Worm (Caenorhabditis elegans) whole organism, late embryonic: ENCODE data around the gene srx-136.

Source experiments
- C38D4.7 ChIP-seq: fragments of 200-800 bp; sonication (Bioruptor generic); optimal IDR thresholded peaks from 2 replicates; lab custom pipeline; 2018; ENCODE audit warnings: mild to moderate bottlenecking, missing genetic modification characterization, moderate library complexity, missing compliant biosample characterization
- K02D7.2 ChIP-seq: sonication (generic microtip); optimal IDR thresholded peaks from 2 replicates; lab custom pipeline; 2017; ENCODE audit warnings: mild to moderate bottlenecking, missing genetic modification characterization, missing compliant biosample characterization
- K09A11.1 ChIP-seq: sonication (generic microtip); optimal IDR thresholded peaks from 2 replicates; lab custom pipeline; 2017; ENCODE audit warnings: antibody characterized with exemption, mild to moderate bottlenecking, missing genetic modification characterization, missing compliant biosample characterization; ENCODE audit not compliant: insufficient read depth
- ahr-1 ChIP-seq: sonication (generic microtip); optimal IDR thresholded peaks from 2 replicates; lab custom pipeline; 2016; ENCODE audit warnings: missing genetic modification characterization, missing compliant biosample characterization
- ama-1 ChIP-seq: fragments of 150-350 bp; optimal IDR thresholded peaks from 2 replicates; lab custom pipeline; 2014
- ceh-14 ChIP-seq: sonication (generic microtip); optimal IDR thresholded peaks from 2 replicates; lab custom pipeline; 2016; ENCODE audit warnings: missing genotype, missing genetic modification characterization, missing compliant biosample characterization
- ceh-18 ChIP-seq: sonication (generic microtip); optimal IDR thresholded peaks from 2 replicates; lab custom pipeline; 2016; ENCODE audit warnings: missing genetic modification characterization, missing compliant biosample characterization
- ceh-19 ChIP-seq: fragments of 200-800 bp; sonication (Bioruptor generic); optimal IDR thresholded peaks from 2 replicates; lab custom pipeline; 2018; ENCODE audit warnings: mild to moderate bottlenecking, missing genetic modification characterization, missing compliant biosample characterization
- ceh-22 ChIP-seq: sonication (generic microtip); optimal IDR thresholded peaks from 2 replicates; lab custom pipeline; 2017; ENCODE audit warnings: missing biosample characterization, missing genetic modification characterization
- ceh-31 ChIP-seq: sonication (generic microtip); optimal IDR thresholded peaks from 2 replicates; lab custom pipeline; 2016; ENCODE audit warnings: missing genetic modification characterization, missing compliant biosample characterization
- ceh-45 ChIP-seq: fragments of 200-800 bp; sonication (Bioruptor generic); IDR thresholded peaks from 2 replicates; pipeline ENCODE4 v1.3.6; 2022; ENCODE audit warnings: missing genetic modification reagents, missing genetic modification characterization, missing compliant biosample characterization
- ceh-48 ChIP-seq: sonication (generic microtip); optimal IDR thresholded peaks from 2 replicates; lab custom pipeline; 2016; ENCODE audit warnings: missing genetic modification characterization, inconsistent platforms, missing compliant biosample characterization
- ceh-6 ChIP-seq: fragments of 200-800 bp; sonication (Bioruptor generic); optimal IDR thresholded peaks from 2 replicates; lab custom pipeline; 2018; ENCODE audit warnings: mild to moderate bottlenecking, missing genetic modification characterization, missing compliant biosample characterization
- che-1 ChIP-seq: sonication (generic microtip); optimal IDR thresholded peaks from 2 replicates; lab custom pipeline; 2016; ENCODE audit warnings: mild to moderate bottlenecking, missing genetic modification characterization, missing compliant biosample characterization
- elt-2 ChIP-seq: sonication (generic microtip); optimal IDR thresholded peaks from 2 replicates; lab custom pipeline; 2016; ENCODE audit warnings: missing genetic modification reagents, missing genetic modification characterization, missing compliant biosample characterization
- ets-4 ChIP-seq: sonication (generic microtip); optimal IDR thresholded peaks from 2 replicates; lab custom pipeline; 2016; ENCODE audit warnings: missing genetic modification characterization, missing compliant biosample characterization
- gmeb-2 ChIP-seq: sonication (generic microtip); optimal IDR thresholded peaks from 2 replicates; lab custom pipeline; 2016; ENCODE audit warnings: missing genetic modification characterization, inconsistent platforms, missing compliant biosample characterization
- hlh-30 ChIP-seq: sonication (generic microtip); optimal IDR thresholded peaks from 2 replicates; lab custom pipeline; 2017; ENCODE audit warnings: antibody characterized with exemption, missing genetic modification characterization, missing compliant biosample characterization; ENCODE audit not compliant: insufficient read depth
- hlh-8 ChIP-seq: sonication (generic microtip); optimal IDR thresholded peaks from 2 replicates; lab custom pipeline; 2016; ENCODE audit warnings: missing genotype, missing genetic modification characterization, missing compliant biosample characterization
- lim-6 ChIP-seq: sonication (generic microtip); optimal IDR thresholded peaks from 2 replicates; lab custom pipeline; 2016; ENCODE audit warnings: missing genetic modification characterization, missing compliant biosample characterization
- lin-11 ChIP-seq: fragments of 200-800 bp; sonication (Bioruptor generic); optimal IDR thresholded peaks from 2 replicates; lab custom pipeline; 2018; ENCODE audit warnings: mild to moderate bottlenecking, missing genetic modification characterization, missing compliant biosample characterization
- mec-3 ChIP-seq: sonication (generic microtip); optimal IDR thresholded peaks from 2 replicates; lab custom pipeline; 2016; ENCODE audit warnings: borderline replicate concordance, missing genetic modification characterization, missing compliant biosample characterization
- nhr-232 ChIP-seq: sonication (generic microtip); optimal IDR thresholded peaks from 2 replicates; lab custom pipeline; 2016; ENCODE audit warnings: missing genetic modification characterization, missing compliant biosample characterization
- pat-9 ChIP-seq: fragments of 200-800 bp; sonication (Bioruptor generic); optimal IDR thresholded peaks from 2 replicates; lab custom pipeline; 2018; ENCODE audit warnings: mild to moderate bottlenecking, missing genetic modification characterization, moderate library complexity, missing compliant biosample characterization
- pax-1 ChIP-seq: fragments of 150-350 bp; optimal IDR thresholded peaks from 2 replicates; lab custom pipeline; 2014; ENCODE audit warnings: missing biosample characterization, missing genetic modification characterization
- pha-4 ChIP-seq: fragments of 150-350 bp; optimal IDR thresholded peaks from 2 replicates; lab custom pipeline; 2018; ENCODE audit warnings: missing biosample characterization, missing genetic modification reagents, missing genetic modification characterization
- pqm-1 ChIP-seq: sonication (generic microtip); optimal IDR thresholded peaks from 2 replicates; lab custom pipeline; 2016; ENCODE audit warnings: missing genetic modification characterization, missing compliant biosample characterization
- sdc-2 ChIP-seq: sonication (generic microtip); optimal IDR thresholded peaks from 2 replicates; lab custom pipeline; 2016; ENCODE audit warnings: missing genotype, missing genetic modification characterization, missing compliant biosample characterization
- sox-4 ChIP-seq: sonication (generic microtip); optimal IDR thresholded peaks from 2 replicates; lab custom pipeline; 2017; ENCODE audit warnings: mild to moderate bottlenecking, missing genetic modification characterization, inconsistent platforms, missing compliant biosample characterization
- syd-9 ChIP-seq: sonication (generic microtip); optimal IDR thresholded peaks from 2 replicates; lab custom pipeline; 2016; ENCODE audit warnings: mild to moderate bottlenecking, missing genetic modification characterization, moderate library complexity, missing compliant biosample characterization
- ttx-3 ChIP-seq: sonication (generic microtip); optimal IDR thresholded peaks from 2 replicates; lab custom pipeline; 2016; ENCODE audit warnings: missing genetic modification reagents, missing genetic modification characterization, missing compliant biosample characterization
- unc-55 ChIP-seq: sonication (generic microtip); optimal IDR thresholded peaks from 2 replicates; lab custom pipeline; 2017; ENCODE audit warnings: missing biosample characterization, missing genetic modification reagents, missing genetic modification characterization
- zip-5 ChIP-seq: sonication (generic microtip); optimal IDR thresholded peaks from 2 replicates; lab custom pipeline; 2016; ENCODE audit warnings: missing genetic modification characterization, missing compliant biosample characterization

srx-136 gene

ce11 chrV:13863700-13864099 lies 6.5 kb downstream of the srx-136 start:
- TF ChIP-seq pat-9 (tag; lab: Kevin White, UChicago) (no peak), lin-11 (tag; lab: Kevin White, UChicago) (no peak), ama-1 (lab: Kevin White, UChicago) (no peak), sox-4 (tag; lab: Kevin White, UChicago) (no peak), gmeb-2 (tag; lab: Kevin White, UChicago) (no peak), K02D7.2 (tag; lab: Kevin White, UChicago) (no peak), K09A11.1 (tag; lab: Kevin White, UChicago) (no peak), syd-9 (no peak), elt-2 (tag; lab: Kevin White, UChicago) (no peak), ceh-14 (tag; lab: Kevin White, UChicago) (no peak), lim-6 (tag; lab: Kevin White, UChicago) (no peak), nhr-232 (tag; lab: Kevin White, UChicago) (no peak), ceh-18 (no peak), ets-4 (tag; lab: Kevin White, UChicago) (no peak), ceh-19 (no peak)
- TF ChIP-seq, all 69 proteins: peak for 0

ce11 chrV:13866353-13866752 lies 9.1 kb downstream of the srx-136 start, which contains the start of gene nhr-175:
TSS of gene nhr-175 (plus strand) at chrV:13866691.
- TF ChIP-seq hlh-30 (tag; lab: Kevin White, UChicago) = no peak
- TF ChIP-seq ceh-45 (GFP tag; lab: Robert Waterston, UW) = no peak
- no peak for TF ChIP-seq mec-3 (tag; lab: Kevin White, UChicago)
- TF ChIP-seq che-1 (tag; lab: Kevin White, UChicago) = no peak
- TF ChIP-seq ceh-31 (tag; lab: Kevin White, UChicago) = no peak
- no peak for TF ChIP-seq pha-4
- no peak for TF ChIP-seq ceh-22 (tag; lab: Kevin White, UChicago)

ce11 chrV:13868886-13869285 lies 11.7 kb downstream of the srx-136 start:
- TF ChIP-seq pat-9 (tag; lab: Kevin White, UChicago) (peak; percentile 50), ceh-19 (peak; percentile 51), ceh-6 (GFP tag; lab: Kevin White, UChicago) (peak; percentile 51), gmeb-2 (tag; lab: Kevin White, UChicago) (peak; percentile 29), lin-11 (tag; lab: Kevin White, UChicago) (peak; percentile 33)

DNA sequence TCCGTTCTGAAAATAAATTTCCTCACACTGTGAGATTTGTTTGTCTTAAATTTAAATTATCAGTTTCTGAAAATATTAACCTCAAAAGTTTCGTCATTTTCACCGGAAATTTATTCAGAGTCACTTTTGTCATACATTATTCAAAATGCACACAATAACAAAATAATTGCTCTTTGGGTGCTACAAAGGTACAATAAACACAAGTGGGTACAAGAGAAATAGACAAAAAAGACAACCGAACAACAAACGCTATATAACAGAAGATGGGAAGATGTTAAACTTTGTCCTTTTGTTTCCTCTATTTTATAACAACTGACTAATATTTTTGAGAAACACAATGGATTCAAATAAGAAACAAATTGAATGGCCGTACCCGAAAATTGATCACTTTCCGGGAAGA lies 12.3 kb downstream of the srx-136 start:
- TF ChIP-seq pqm-1 (tag; lab: Kevin White, UChicago) (no peak), C38D4.7 (GFP tag; lab: Kevin White, UChicago) (no peak), ttx-3 (no peak), ceh-14 (tag; lab: Kevin White, UChicago) (no peak), ahr-1 (tag; lab: Kevin White, UChicago) (no peak), ets-4 (tag; lab: Kevin White, UChicago) (no peak), ceh-6 (GFP tag; lab: Kevin White, UChicago) (no peak), zip-5 (no peak), hlh-8 (tag; lab: Kevin White, UChicago) (no peak), ceh-48 (no peak), elt-2 (tag; lab: Kevin White, UChicago) (no peak), ama-1 (lab: Kevin White, UChicago) (no peak)

- TF ChIP-seq unc-55 = no peak
- TF ChIP-seq sdc-2 (tag; lab: Kevin White, UChicago) = no peak
- TF ChIP-seq pax-1 = no peak
Measured at ce11 chrV:13872895-13873294, 15.7 kb downstream of the srx-136 start, which contains the start of gene cpt-5. TSS of gene cpt-5 (plus strand) at chrV:13873195.
